Fruit fly (Drosophila melanogaster): ENCODE results near the gene CG10979.

The CG10979 gene

DNA sequence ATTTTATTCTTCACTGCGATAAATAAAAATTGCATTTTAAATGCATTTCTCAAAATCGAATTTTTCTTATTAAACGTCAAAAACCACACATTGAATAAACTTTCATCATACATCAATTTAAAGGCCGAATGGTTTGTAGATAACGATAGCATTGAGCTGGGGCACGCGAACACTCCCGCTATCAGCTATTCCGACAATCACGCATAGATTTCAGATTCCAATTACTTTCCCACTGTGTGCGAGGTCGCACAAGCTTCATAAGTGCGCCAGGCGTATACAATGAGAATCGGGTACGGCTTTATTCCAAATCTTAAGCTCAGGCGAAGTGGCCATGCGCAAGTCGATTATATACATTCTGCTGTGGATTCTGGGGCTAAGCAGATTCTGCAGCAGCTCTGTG, 27.2 kb downstream of the CG10979 start, which contains the start of gene CG46303:
CG46303 (plus strand) TSS at position 223 of the 400 bp plus-strand sequence.
- no peak for TF ChIP-seq Sox100B (GFP tag; optimal IDR thresholded peaks at IDR 0.05)
- TF ChIP-seq exex (tag; optimal IDR thresholded peaks at IDR 0.05), result peak; percentile 81
- TF ChIP-seq ftz-f1 (GFP tag; optimal IDR thresholded peaks at IDR 0.05), result peak; percentile 77
- peak; percentile 25 for TF ChIP-seq cwo (GFP tag; optimal IDR thresholded peaks at IDR 0.05)
- peak; percentile 1 for TF ChIP-seq HmgZ (tag; optimal IDR thresholded peaks at IDR 0.05)
- no peak for TF ChIP-seq zen2 (GFP tag; IDR thresholded peaks at IDR 0.05; ENCODE audit: partially characterized antibody)
- TF ChIP-seq dysf (GFP tag; IDR thresholded peaks at IDR 0.05), result peak; percentile 12; the same call in 1 of the 3 replicates
- TF ChIP-seq Dek (tag; optimal IDR thresholded peaks at IDR 0.05), result no peak
- no peak for TF ChIP-seq emc (GFP tag; optimal IDR thresholded peaks at IDR 0.05)
- no peak for TF ChIP-seq Jarid2 (GFP tag; optimal IDR thresholded peaks at IDR 0.05)
- no peak for TF ChIP-seq CG13296 (GFP tag; optimal IDR thresholded peaks at IDR 0.05)
- peak; percentile 59 for TF ChIP-seq grn (GFP tag; optimal IDR thresholded peaks at IDR 0.05)
- TF ChIP-seq seq (GFP tag; IDR thresholded peaks at IDR 0.05), result no peak
- peak; percentile 23 for TF ChIP-seq CG34376 (GFP tag; optimal IDR thresholded peaks at IDR 0.05)
- TF ChIP-seq Pdp1 (GFP tag; optimal IDR thresholded peaks at IDR 0.05), result peak in 1 of 2 experiments; percentile 8
- peak; percentile 65 for TF ChIP-seq mirr (GFP tag; optimal IDR thresholded peaks at IDR 0.05)
- TF ChIP-seq HLH3B (GFP tag; IDR thresholded peaks at IDR 0.05), result no peak
- TF ChIP-seq Hey (tag; optimal IDR thresholded peaks at IDR 0.05), result peak; percentile 24
- peak; percentile 39; the same call in 1 of the 3 replicates for TF ChIP-seq CG2199 (GFP tag; IDR thresholded peaks at IDR 0.05)
- TF ChIP-seq ac (GFP tag; optimal IDR thresholded peaks at IDR 0.05), result no peak
- TF ChIP-seq CG10979 (tag; optimal IDR thresholded peaks at IDR 0.05), result no peak
- TF ChIP-seq Dip2 (GFP tag; IDR thresholded peaks at IDR 0.05), result no peak
- no peak for TF ChIP-seq Ets97D (GFP tag; optimal IDR thresholded peaks at IDR 0.05)
- TF ChIP-seq Taf1 (GFP tag; IDR thresholded peaks at IDR 0.05), result no peak
- TF ChIP-seq CG10543 (GFP tag; optimal IDR thresholded peaks at IDR 0.05), result peak; percentile 23
- no peak for TF ChIP-seq Hsf (GFP tag; optimal IDR thresholded peaks at IDR 0.05)
- TF ChIP-seq Atf3 (GFP tag; optimal IDR thresholded peaks at IDR 0.05), result no peak
- peak; percentile 76 for TF ChIP-seq sug (tag; optimal IDR thresholded peaks at IDR 0.05)
- no peak for TF ChIP-seq Atf6 (GFP tag; IDR thresholded peaks at IDR 0.05)

DNA sequence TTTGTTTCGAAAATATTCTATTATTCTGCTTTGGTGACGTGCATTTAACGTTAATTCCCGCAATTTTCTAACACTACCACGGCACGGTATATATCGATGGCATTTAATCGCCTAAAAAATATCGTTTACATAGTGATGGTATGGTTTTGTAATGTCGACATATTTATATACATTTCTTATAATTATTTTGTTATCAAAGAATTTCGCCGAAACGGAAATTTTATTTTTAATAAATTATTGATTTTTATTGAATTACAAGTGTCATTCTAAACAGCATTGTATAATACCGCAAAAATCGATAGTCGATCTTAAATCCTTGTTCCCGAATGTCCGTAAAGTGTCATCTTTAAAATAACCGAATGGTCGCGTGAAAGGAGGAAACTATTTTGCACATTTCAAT, 30.0 kb downstream of the CG10979 start, which contains the start of the genes Sec20 and dgrn:
Sec20 (minus strand) TSS at position 77 of the 400 bp plus-strand sequence.
dgrn (plus strand) TSS at position 160 of the 400 bp plus-strand sequence.
- no peak for TF ChIP-seq luna (GFP tag; optimal IDR thresholded peaks at IDR 0.05)
- peak; percentile 41 for TF ChIP-seq CG10209 (GFP tag; optimal IDR thresholded peaks at IDR 0.05)
- no peak for TF ChIP-seq CG8478 (optimal IDR thresholded peaks at IDR 0.05)
- no peak for TF ChIP-seq CG10431 (GFP tag; optimal IDR thresholded peaks at IDR 0.05)
- TF ChIP-seq corto (GFP tag; optimal IDR thresholded peaks at IDR 0.05), result peak; percentile 63
- no peak for TF ChIP-seq TFAM (GFP tag; optimal IDR thresholded peaks at IDR 0.05)
- no peak for TF ChIP-seq CG18011 (GFP tag; optimal IDR thresholded peaks at IDR 0.05)
- peak; percentile 78 for TF ChIP-seq Rfx (GFP tag; IDR thresholded peaks at IDR 0.05)
- no peak for TF ChIP-seq CG15479 (GFP tag; optimal IDR thresholded peaks at IDR 0.05)
- peak; percentile 94 for TF ChIP-seq vnd (GFP tag; IDR thresholded peaks at IDR 0.05; ENCODE audit: partially characterized antibody)
- TF ChIP-seq gsb (GFP tag; IDR thresholded peaks at IDR 0.05), result no peak
- no peak for TF ChIP-seq Neu2 (GFP tag; optimal IDR thresholded peaks at IDR 0.05; ENCODE audit: borderline replicate concordance)
- no peak for TF ChIP-seq Awh (GFP tag; IDR thresholded peaks at IDR 0.05)
- TF ChIP-seq Side (GFP tag; optimal IDR thresholded peaks at IDR 0.05), result no peak
- peak; percentile 32 for TF ChIP-seq fd3F (GFP tag; optimal IDR thresholded peaks at IDR 0.05)
- no peak for TF ChIP-seq CG6683 (GFP tag; optimal IDR thresholded peaks at IDR 0.05)
- no peak for TF ChIP-seq CG1832 (GFP tag; optimal IDR thresholded peaks at IDR 0.05)
- peak; percentile 62 for TF ChIP-seq CG15269 (tag; optimal IDR thresholded peaks at IDR 0.05)
- TF ChIP-seq CG31388 (GFP tag; optimal IDR thresholded peaks at IDR 0.05), result no peak
- no peak for TF ChIP-seq Poxn (GFP tag; IDR thresholded peaks at IDR 0.05)
- TF ChIP-seq gsb-n (tag; optimal IDR thresholded peaks at IDR 0.05), result no peak
- no peak for TF ChIP-seq Sry-β (GFP tag; optimal IDR thresholded peaks at IDR 0.05)
- TF ChIP-seq sc (optimal IDR thresholded peaks at IDR 0.05), result no peak
- TF ChIP-seq sc (GFP tag; optimal IDR thresholded peaks at IDR 0.05), result peak; percentile 30
